Worm (Caenorhabditis elegans): ENCODE measurements around the gene met-2.

DNA sequence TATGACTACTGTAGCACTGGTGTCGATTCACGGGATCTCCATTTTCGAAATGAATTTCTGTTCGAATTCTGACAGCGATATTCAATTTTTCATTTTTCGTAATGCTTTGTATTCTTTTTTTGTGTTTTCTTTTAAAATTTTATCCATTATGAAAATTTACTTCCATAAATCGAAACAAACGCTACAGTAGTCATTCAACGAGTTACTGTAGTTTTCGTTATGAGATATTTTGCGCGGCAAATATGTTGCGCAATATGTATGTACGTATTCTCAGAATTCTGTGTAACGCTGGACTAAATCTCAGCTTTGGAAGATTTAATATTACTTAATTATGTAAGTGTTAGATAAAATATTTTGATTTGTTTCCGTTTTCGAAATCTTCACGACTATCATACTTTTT lies 5.9 kb upstream of the met-2 start:
- TF ChIP-seq nhr-28 (tag; optimal IDR thresholded peaks at IDR 0.05) (no peak), ama-1 (optimal IDR thresholded peaks at IDR 0.05) (no peak), nhr-43 (tag; optimal IDR thresholded peaks at IDR 0.05; ENCODE audit: poor library complexity, severe bottlenecking) (no peak)
